Fruit fly (Drosophila melanogaster) whole organism, prepupa: ENCODE data around the gene Reg-2.

Source experiments
- Blimp-1 ChIP-seq: fragments of 200-800 bp; sonication (Bioruptor generic); optimal IDR thresholded peaks from 3 replicates; lab custom pipeline; 2017; ENCODE audit warnings: missing biosample characterization, missing genetic modification characterization, mild to moderate bottlenecking, moderate library complexity, missing genetic modification reagents
- CG10631 ChIP-seq: fragments of 200-800 bp; sonication (Bioruptor generic); optimal IDR thresholded peaks from 2 replicates; lab custom pipeline; 2016; ENCODE audit warnings: missing biosample characterization, missing genetic modification characterization
- CG10669 ChIP-seq: fragments of 200-800 bp; sonication (Bioruptor generic); optimal IDR thresholded peaks from 3 replicates; lab custom pipeline; 2018; ENCODE audit warnings: missing biosample characterization, mild to moderate bottlenecking, missing genetic modification characterization, moderate library complexity
- CG11762 ChIP-seq: fragments of 200-800 bp; sonication (Bioruptor generic); optimal IDR thresholded peaks from 3 replicates; lab custom pipeline; 2016; ENCODE audit warnings: missing biosample characterization, missing genetic modification characterization; ENCODE audit not compliant: insufficient read depth
- CG11902 ChIP-seq: fragments of 200-800 bp; sonication (Bioruptor generic); optimal IDR thresholded peaks from 3 replicates; lab custom pipeline; 2016; ENCODE audit warnings: missing biosample characterization, missing genetic modification characterization
- CG16779 ChIP-seq: fragments of 200-800 bp; sonication (Bioruptor generic); optimal IDR thresholded peaks from 3 replicates; lab custom pipeline; 2017; ENCODE audit warnings: missing biosample characterization, mild to moderate bottlenecking, missing genetic modification characterization
- CG3032 ChIP-seq: fragments of 200-800 bp; optimal IDR thresholded peaks from 2 replicates; lab custom pipeline; 2019; ENCODE audit warnings: missing biosample characterization, mild to moderate bottlenecking, missing genetic modification characterization, moderate library complexity
- CG32006 ChIP-seq: fragments of 200-800 bp; sonication (Bioruptor generic); optimal IDR thresholded peaks from 3 replicates; lab custom pipeline; 2017; ENCODE audit warnings: missing biosample characterization, mild to moderate bottlenecking, missing genetic modification characterization
- CG34406 ChIP-seq: fragments of 200-800 bp; sonication (Bioruptor generic); optimal IDR thresholded peaks from 3 replicates; lab custom pipeline; 2016; ENCODE audit warnings: missing biosample characterization, missing genetic modification characterization
- CG4318 ChIP-seq: fragments of 200-800 bp; sonication (Bioruptor generic); optimal IDR thresholded peaks from 3 replicates; lab custom pipeline; 2017; ENCODE audit warnings: missing biosample characterization, mild to moderate bottlenecking, missing genetic modification characterization
- CG6163 ChIP-seq: fragments of 200-800 bp; sonication (Bioruptor generic); IDR thresholded peaks from 3 replicates; pipeline ENCODE4 v1.3.6; 2022; ENCODE audit warnings: missing biosample characterization, missing genetic modification characterization
- CG6276 ChIP-seq: fragments of 200-800 bp; sonication (Bioruptor generic); optimal IDR thresholded peaks from 2 replicates; lab custom pipeline; 2017; ENCODE audit warnings: missing biosample characterization, mild to moderate bottlenecking, missing genetic modification characterization
- CG6792 ChIP-seq: fragments of 200-800 bp; sonication (Bioruptor generic); optimal IDR thresholded peaks from 3 replicates; lab custom pipeline; 2016; ENCODE audit warnings: missing biosample characterization, missing genetic modification characterization
- CG6808 ChIP-seq: fragments of 200-800 bp; sonication (Bioruptor generic); optimal IDR thresholded peaks from 3 replicates; lab custom pipeline; 2017; ENCODE audit warnings: missing biosample characterization, missing genetic modification characterization, mild to moderate bottlenecking, moderate library complexity, missing genetic modification reagents
- CG7368 ChIP-seq: fragments of 200-800 bp; sonication (Bioruptor generic); optimal IDR thresholded peaks from 3 replicates; lab custom pipeline; 2016; ENCODE audit warnings: missing biosample characterization, missing genetic modification characterization
- CG8319 ChIP-seq: fragments of 200-800 bp; sonication (Bioruptor generic); optimal IDR thresholded peaks from 3 replicates; lab custom pipeline; 2016; ENCODE audit warnings: missing biosample characterization, missing genetic modification characterization
- CG8632 ChIP-seq: fragments of 200-800 bp; sonication (Bioruptor generic); optimal IDR thresholded peaks from 3 replicates; lab custom pipeline; 2016; ENCODE audit warnings: missing biosample characterization, missing genetic modification characterization
- CG9139 ChIP-seq: fragments of 200-800 bp; sonication (Bioruptor generic); optimal IDR thresholded peaks from 3 replicates; lab custom pipeline; 2017; ENCODE audit warnings: missing biosample characterization, mild to moderate bottlenecking, missing genetic modification characterization
- Eip75B ChIP-seq: fragments of 200-800 bp; sonication (Bioruptor generic); optimal IDR thresholded peaks from 3 replicates; lab custom pipeline; 2016; ENCODE audit warnings: missing biosample characterization, missing genetic modification characterization
- Eip78C ChIP-seq: fragments of 200-800 bp; sonication (Bioruptor generic); peaks from one replicate; lab custom pipeline; 2016; ENCODE audit warnings: missing biosample characterization, missing genetic modification characterization
- Ets96B ChIP-seq: fragments of 200-800 bp; optimal IDR thresholded peaks from 2 replicates; lab custom pipeline; 2019; ENCODE audit warnings: missing biosample characterization, mild to moderate bottlenecking, missing genetic modification characterization, moderate library complexity
- Hr38 ChIP-seq: sonication (Bioruptor generic); optimal IDR thresholded peaks from 2 replicates; lab custom pipeline; 2016; ENCODE audit warnings: missing biosample characterization, missing genetic modification characterization
- Hr4 ChIP-seq: fragments of 200-800 bp; sonication (Bioruptor generic); optimal IDR thresholded peaks from 3 replicates; lab custom pipeline; 2016; ENCODE audit warnings: missing biosample characterization, missing genetic modification characterization
- Lpt ChIP-seq: fragments of 200-800 bp; sonication (Bioruptor generic); optimal IDR thresholded peaks from 3 replicates; lab custom pipeline; 2016; ENCODE audit warnings: missing biosample characterization, missing genetic modification characterization
- OdsH ChIP-seq: fragments of 200-800 bp; sonication (Bioruptor generic); optimal IDR thresholded peaks from 3 replicates; lab custom pipeline; 2016; ENCODE audit warnings: missing biosample characterization, missing genetic modification characterization
- Smox ChIP-seq: fragments of 200-800 bp; sonication (Bioruptor generic); optimal IDR thresholded peaks from 3 replicates; lab custom pipeline; 2016; ENCODE audit warnings: missing biosample characterization, missing genetic modification characterization
- Sox102F ChIP-seq: fragments of 200-800 bp; sonication (Bioruptor generic); optimal IDR thresholded peaks from 2 replicates; lab custom pipeline; 2016; ENCODE audit warnings: missing biosample characterization, mild to moderate bottlenecking, missing genetic modification characterization
- Sox15 ChIP-seq: fragments of 200-800 bp; sonication (Bioruptor generic); optimal IDR thresholded peaks from 3 replicates; lab custom pipeline; 2016; ENCODE audit warnings: missing biosample characterization, missing genetic modification characterization
- achi ChIP-seq: fragments of 200-800 bp; sonication (Bioruptor generic); optimal IDR thresholded peaks from 3 replicates; lab custom pipeline; 2016; ENCODE audit warnings: missing biosample characterization, missing genetic modification characterization
- dac ChIP-seq: fragments of 200-800 bp; sonication (Bioruptor generic); optimal IDR thresholded peaks from 2 replicates; lab custom pipeline; 2017; ENCODE audit warnings: missing biosample characterization, mild to moderate bottlenecking, missing genetic modification characterization
- eg ChIP-seq: fragments of 200-800 bp; sonication (Bioruptor generic); IDR thresholded peaks from 3 replicates; pipeline ENCODE4 v1.3.6; 2022; ENCODE audit warnings: missing biosample characterization, missing genetic modification characterization
- esn ChIP-seq: fragments of 200-800 bp; sonication (Bioruptor generic); optimal IDR thresholded peaks from 2 replicates; lab custom pipeline; 2016; ENCODE audit warnings: missing biosample characterization, mild to moderate bottlenecking, missing genetic modification characterization, moderate library complexity
- fd59A ChIP-seq: fragments of 200-800 bp; sonication (Bioruptor generic); optimal IDR thresholded peaks from 2 replicates; lab custom pipeline; 2017; ENCODE audit warnings: missing biosample characterization, mild to moderate bottlenecking, missing genetic modification characterization, missing genetic modification reagents
- fd85E ChIP-seq: fragments of 200-800 bp; sonication (Bioruptor generic); optimal IDR thresholded peaks from 3 replicates; lab custom pipeline; 2016; ENCODE audit warnings: missing biosample characterization, missing genetic modification characterization
- fkh ChIP-seq: fragments of 200-800 bp; sonication (Bioruptor generic); optimal IDR thresholded peaks from 3 replicates; lab custom pipeline; 2017; ENCODE audit warnings: missing biosample characterization, mild to moderate bottlenecking, missing genetic modification characterization, moderate library complexity
- lz ChIP-seq: fragments of 200-800 bp; sonication (Bioruptor generic); optimal IDR thresholded peaks from 3 replicates; lab custom pipeline; 2016; ENCODE audit warnings: missing biosample characterization, missing genetic modification characterization
- net ChIP-seq: fragments of 200-800 bp; sonication (Bioruptor generic); optimal IDR thresholded peaks from 3 replicates; lab custom pipeline; 2016; ENCODE audit warnings: missing biosample characterization, missing genetic modification characterization
- pdm3 ChIP-seq: fragments of 200-800 bp; sonication (Bioruptor generic); optimal IDR thresholded peaks from 3 replicates; lab custom pipeline; 2016; ENCODE audit warnings: missing biosample characterization, missing genetic modification characterization
- ss ChIP-seq, 2 experiments: fragments of 200-800 bp; sonication (Bioruptor generic); optimal IDR thresholded peaks; 2 replicates in 1 of 2; 3 replicates in 1 of 2; lab custom pipeline; 2017 to 2018; ENCODE audit warnings: mild to moderate bottlenecking in 2 of 2, missing biosample characterization in 2 of 2, missing genetic modification characterization in 2 of 2, moderate library complexity in 1 of 2
- svp ChIP-seq: fragments of 200-800 bp; sonication (Bioruptor generic); peaks from one replicate; lab custom pipeline; 2016; ENCODE audit warnings: missing biosample characterization, missing genetic modification characterization
- topi ChIP-seq: fragments of 200-800 bp; sonication (Bioruptor generic); optimal IDR thresholded peaks from 3 replicates; lab custom pipeline; 2016; ENCODE audit warnings: missing biosample characterization, missing genetic modification characterization

Gene Reg-2

dm6 chr3L:640324-640974 lies 34.1 kb upstream of the Reg-2 start (continued):
- TF ChIP-seq CG4318 (GFP tag; lab: Kevin White, UChicago) (peak; percentile 75), Sox15 (GFP tag; lab: Kevin White, UChicago) (peak; percentile 87), lz (GFP tag; lab: Kevin White, UChicago) (peak; percentile 95), Ets96B (peak; percentile 91), topi (GFP tag; lab: Kevin White, UChicago) (peak; percentile 95), CG16779 (tag; lab: Kevin White, UChicago) (peak; percentile 82), net (peak; percentile 90), OdsH (GFP tag; lab: Kevin White, UChicago) (peak; percentile 95), dac (GFP tag; lab: Kevin White, UChicago) (peak; percentile 76), CG11762 (GFP tag; lab: Kevin White, UChicago) (peak; percentile 92), CG7368 (GFP tag; lab: Kevin White, UChicago) (peak; percentile 91), Sox102F (peak; percentile 94), achi (GFP tag; lab: Kevin White, UChicago) (peak; percentile 92), esn (peak; percentile 97), CG32006 (peak; percentile 90), CG9139 (GFP tag; lab: Kevin White, UChicago) (peak; percentile 90), CG6792 (GFP tag; lab: Kevin White, UChicago) (peak; percentile 94), svp (GFP tag; lab: Kevin White, UChicago) (peak; percentile 98), Blimp-1 (GFP tag; lab: Kevin White, UChicago) (peak; percentile 80), fd59A (GFP tag; lab: Kevin White, UChicago) (peak; percentile 92), Hr38 (GFP tag; lab: Kevin White, UChicago) (no peak), pdm3 (GFP tag; lab: Kevin White, UChicago) (peak; percentile 93), CG34406 (GFP tag; lab: Kevin White, UChicago) (peak; percentile 90), CG6276 (GFP tag; lab: Kevin White, UChicago) (peak; percentile 82), CG10669 (GFP tag; lab: Kevin White, UChicago) (peak; percentile 91), ss (GFP tag; optimal IDR thresholded peaks at IDR 0.05; lab: Kevin White, UChicago) (peak; percentile 89 to 91), fd85E (peak; percentile 78)

DNA sequence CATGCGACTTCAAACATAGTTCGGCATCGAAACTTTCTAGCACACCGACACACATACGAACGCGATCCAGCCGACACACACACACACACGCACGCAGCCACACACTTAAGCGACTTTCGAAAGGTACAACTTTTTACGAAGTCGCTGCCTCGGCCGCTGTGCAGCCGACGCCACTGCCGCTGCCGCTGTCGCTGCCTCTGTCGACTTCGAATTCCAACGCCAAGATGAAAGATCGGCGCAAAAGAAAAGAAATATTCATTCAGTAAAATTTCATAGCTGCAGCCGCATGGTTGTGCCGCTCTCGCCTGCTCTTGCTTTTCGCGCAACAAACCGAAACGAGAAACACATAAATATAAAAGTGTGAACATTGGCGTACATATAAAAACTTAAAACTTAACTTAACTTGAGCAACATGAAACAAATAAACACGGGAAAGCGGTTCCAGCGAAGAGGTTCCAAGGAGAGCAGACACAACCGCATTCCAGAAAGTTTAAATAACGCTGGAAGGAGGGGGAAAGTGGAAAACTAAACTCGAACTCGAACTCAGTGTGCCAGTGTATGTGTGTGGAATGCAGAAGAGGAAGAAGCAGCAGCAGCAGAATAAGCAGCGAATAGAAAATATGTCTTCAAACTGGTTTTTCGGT lies 33.2 kb upstream of the Reg-2 start:
- TF ChIP-seq CG11762 (GFP tag; lab: Kevin White, UChicago) = no peak
- TF ChIP-seq achi (GFP tag; lab: Kevin White, UChicago) = no peak
- TF ChIP-seq lz (GFP tag; lab: Kevin White, UChicago) = no peak
- no peak for TF ChIP-seq CG8319
- no peak for TF ChIP-seq Sox102F
- TF ChIP-seq Lpt (GFP tag; lab: Kevin White, UChicago) = no peak
- no peak for TF ChIP-seq eg (GFP tag; lab: Robert Waterston, UW)
- TF ChIP-seq CG6808 (GFP tag; lab: Kevin White, UChicago) = no peak
- peak; percentile 18 for TF ChIP-seq CG6276 (GFP tag; lab: Kevin White, UChicago)
- no peak for TF ChIP-seq CG11902
- TF ChIP-seq Eip75B (GFP tag; lab: Kevin White, UChicago) = no peak
- TF ChIP-seq Smox (GFP tag; lab: Kevin White, UChicago) = no peak
- TF ChIP-seq fkh (GFP tag; lab: Kevin White, UChicago) = no peak
- TF ChIP-seq CG34406 (GFP tag; lab: Kevin White, UChicago) = no peak
- TF ChIP-seq fd59A (GFP tag; lab: Kevin White, UChicago) = no peak
- no peak for TF ChIP-seq fd85E
- TF ChIP-seq CG10631 (GFP tag; lab: Kevin White, UChicago) = no peak
- peak; percentile 39 for TF ChIP-seq svp (GFP tag; lab: Kevin White, UChicago)
- no peak for TF ChIP-seq CG6163 (GFP tag; lab: Robert Waterston, UW)
- peak; percentile 41 for TF ChIP-seq Eip78C (GFP tag; lab: Kevin White, UChicago)
- no peak for TF ChIP-seq Hr4
- TF ChIP-seq CG3032 (tag; lab: Kevin White, UChicago) = no peak
- TF ChIP-seq CG8632 (GFP tag; lab: Kevin White, UChicago) = no peak
